Worm (Caenorhabditis elegans) whole organism, L4 larva: Measurements from ENCODE around the gene C28C12.11.

Experiments used
- F10B5.3 ChIP-seq: sonication (generic microtip); optimal IDR thresholded peaks from 2 replicates; lab custom pipeline; 2016; ENCODE audit warnings: mild to moderate bottlenecking, missing genetic modification characterization, missing compliant biosample characterization
- F26F4.8 ChIP-seq: fragments of 200-800 bp; sonication (Bioruptor generic); conservative IDR thresholded peaks from 2 replicates; pipeline ENCODE4 v1.3.6; 2022; ENCODE audit warnings: missing genetic modification characterization, missing compliant biosample characterization
- F37D6.2 ChIP-seq: sonication (generic microtip); optimal IDR thresholded peaks from 2 replicates; lab custom pipeline; 2016; ENCODE audit warnings: mild to moderate bottlenecking, missing genetic modification characterization, missing compliant biosample characterization
- R02D3.7 ChIP-seq: fragments of 150-350 bp; sonication (generic microtip); optimal IDR thresholded peaks from 3 replicates; lab custom pipeline; 2014; ENCODE audit warnings: missing biosample characterization, missing genetic modification characterization
- Y105C5A.15 ChIP-seq: fragments of 200-800 bp; sonication (Bioruptor generic); IDR thresholded peaks from 2 replicates; pipeline ENCODE4 v1.3.6; 2022; ENCODE audit warnings: missing genetic modification characterization, missing compliant biosample characterization
- Y48G9A.11 ChIP-seq: fragments of 200-800 bp; sonication (Bioruptor generic); IDR thresholded peaks from 2 replicates; pipeline ENCODE4 v1.3.6; 2022; ENCODE audit warnings: missing genetic modification reagents, missing genetic modification characterization, missing compliant biosample characterization
- aha-1 ChIP-seq: fragments of 150-350 bp; peaks from one replicate; lab custom pipeline; 2014; ENCODE audit warnings: missing biosample characterization, missing genetic modification characterization
- ceh-44 ChIP-seq: fragments of 200-800 bp; sonication (Bioruptor generic); IDR thresholded peaks from 2 replicates; pipeline ENCODE4 v1.3.6; 2022; ENCODE audit warnings: missing genetic modification reagents, missing genetic modification characterization, missing compliant biosample characterization
- ceh-82 ChIP-seq: sonication (generic microtip); optimal IDR thresholded peaks from 2 replicates; lab custom pipeline; 2017; ENCODE audit warnings: missing biosample characterization, missing genetic modification characterization
- ctbp-1 ChIP-seq: fragments of 200-800 bp; sonication (Bioruptor generic); IDR thresholded peaks from 2 replicates; pipeline ENCODE4 v1.3.6; 2022; ENCODE audit warnings: missing genetic modification reagents, missing genetic modification characterization, missing compliant biosample characterization
- daf-16 ChIP-seq, 3 experiments: sonication (generic microtip); optimal IDR thresholded peaks; 2 replicates each; lab custom pipeline; 2016 to 2017; ENCODE audit warnings: missing genetic modification characterization in 3 of 3, missing genetic modification reagents in 3 of 3, mild to moderate bottlenecking in 2 of 3, missing compliant biosample characterization in 2 of 3, missing biosample characterization in 1 of 3, moderate library complexity in 1 of 3
- daf-8 ChIP-seq: fragments of 200-800 bp; sonication (Bioruptor generic); IDR thresholded peaks from 2 replicates; pipeline ENCODE4 v1.3.6; 2022; ENCODE audit warnings: missing genetic modification characterization, missing compliant biosample characterization
- dmd-6 ChIP-seq: fragments of 200-800 bp; sonication (Bioruptor generic); IDR thresholded peaks from 2 replicates; pipeline ENCODE4 v1.3.6; 2022; ENCODE audit warnings: missing genetic modification reagents, missing genetic modification characterization, missing compliant biosample characterization
- dmd-8 ChIP-seq: fragments of 200-800 bp; sonication (Bioruptor generic); IDR thresholded peaks from 2 replicates; pipeline ENCODE4 v1.3.6; 2022; ENCODE audit warnings: missing genetic modification characterization, missing compliant biosample characterization
- dmd-9 ChIP-seq: fragments of 200-800 bp; sonication (Bioruptor generic); IDR thresholded peaks from 2 replicates; pipeline ENCODE4 v1.3.6; 2022; ENCODE audit warnings: missing genetic modification reagents, missing genetic modification characterization, missing compliant biosample characterization
- egl-27 ChIP-seq: sonication (generic microtip); optimal IDR thresholded peaks from 3 replicates; lab custom pipeline; 2017; ENCODE audit warnings: missing biosample characterization, missing genetic modification reagents, missing genetic modification characterization
- egl-43 ChIP-seq: fragments of 200-800 bp; sonication (Bioruptor generic); IDR thresholded peaks from 2 replicates; pipeline ENCODE4 v1.3.6; 2022; ENCODE audit warnings: missing genetic modification reagents, missing genetic modification characterization, missing compliant biosample characterization
- fkh-10 ChIP-seq: fragments of 150-350 bp; optimal IDR thresholded peaks from 2 replicates; lab custom pipeline; 2014; ENCODE audit warnings: missing biosample characterization, missing genetic modification reagents, missing genetic modification characterization
- gei-8 ChIP-seq: fragments of 200-800 bp; sonication (Bioruptor generic); optimal IDR thresholded peaks from 2 replicates; lab custom pipeline; 2018; ENCODE audit warnings: mild to moderate bottlenecking, missing genetic modification characterization, missing compliant biosample characterization
- hif-1 ChIP-seq, 2 experiments: sonication (generic microtip); optimal IDR thresholded peaks; 2 replicates each; lab custom pipeline; 2016 to 2017; ENCODE audit warnings: missing compliant biosample characterization in 2 of 2, missing genetic modification characterization in 2 of 2, missing genetic modification reagents in 2 of 2, missing genotype in 2 of 2, mild to moderate bottlenecking in 1 of 2
- hmg-1.1 ChIP-seq: fragments of 200-800 bp; sonication (Bioruptor generic); IDR thresholded peaks from 2 replicates; pipeline ENCODE4 v1.3.6; 2022; ENCODE audit warnings: missing genetic modification reagents, missing genetic modification characterization, missing compliant biosample characterization
- lin-13 ChIP-seq: fragments of 150-350 bp; optimal IDR thresholded peaks from 2 replicates; lab custom pipeline; 2014; ENCODE audit warnings: missing biosample characterization, missing genetic modification reagents, missing genetic modification characterization
- lin-15B ChIP-seq: fragments of 150-350 bp; sonication (generic microtip); optimal IDR thresholded peaks from 3 replicates; lab custom pipeline; 2014; ENCODE audit warnings: missing biosample characterization, missing genetic modification characterization
- lin-38 ChIP-seq: fragments of 200-800 bp; sonication (Bioruptor generic); IDR thresholded peaks from 2 replicates; pipeline ENCODE4 v1.3.6; 2022; ENCODE audit warnings: missing genetic modification reagents, missing genetic modification characterization, missing compliant biosample characterization
- lin-39 ChIP-seq: fragments of 150-350 bp; optimal IDR thresholded peaks from 2 replicates; lab custom pipeline; 2014; ENCODE audit warnings: missing biosample characterization, missing genetic modification reagents, missing genetic modification characterization
- mdl-1 ChIP-seq, 2 experiments: fragments of 150-350 bp in 1 of 2; sonication (generic microtip) in 1 of 2; optimal IDR thresholded peaks; 2 replicates each; lab custom pipeline; 2014 to 2017; ENCODE audit warnings: missing biosample characterization in 2 of 2, missing genetic modification characterization in 2 of 2
- mep-1 ChIP-seq: fragments of 150-350 bp; sonication (generic microtip); optimal IDR thresholded peaks from 3 replicates; lab custom pipeline; 2014; ENCODE audit warnings: missing biosample characterization, missing genetic modification characterization
- nhr-102 ChIP-seq: sonication (generic microtip); optimal IDR thresholded peaks from 2 replicates; lab custom pipeline; 2016; ENCODE audit warnings: mild to moderate bottlenecking, missing genetic modification characterization, moderate library complexity, missing compliant biosample characterization
- nhr-111 ChIP-seq: fragments of 200-800 bp; sonication (Bioruptor generic); optimal IDR thresholded peaks from 2 replicates; lab custom pipeline; 2018; ENCODE audit warnings: mild to moderate bottlenecking, missing genetic modification characterization, missing compliant biosample characterization
- nhr-237 ChIP-seq: sonication (generic microtip); optimal IDR thresholded peaks from 2 replicates; lab custom pipeline; 2017; ENCODE audit warnings: missing biosample characterization, missing genetic modification characterization
- nhr-25 ChIP-seq: sonication (generic microtip); optimal IDR thresholded peaks from 2 replicates; lab custom pipeline; 2017; ENCODE audit warnings: missing genetic modification characterization, mild to moderate bottlenecking, missing compliant biosample characterization, antibody characterized with exemption, moderate library complexity, borderline replicate concordance; ENCODE audit not compliant: insufficient read depth
- nhr-28 ChIP-seq: fragments of 150-350 bp; optimal IDR thresholded peaks from 2 replicates; lab custom pipeline; 2014; ENCODE audit warnings: missing biosample characterization, missing genetic modification characterization
- nhr-42 ChIP-seq: fragments of 200-800 bp; sonication (Bioruptor generic); IDR thresholded peaks from 2 replicates; pipeline ENCODE4 v1.3.6; 2022; ENCODE audit warnings: missing genetic modification characterization, missing compliant biosample characterization
- nhr-77 ChIP-seq: fragments of 150-350 bp; optimal IDR thresholded peaks from 2 replicates; lab custom pipeline; 2014; ENCODE audit warnings: missing biosample characterization, missing genetic modification characterization
- php-3 ChIP-seq: fragments of 200-800 bp; sonication (Bioruptor generic); IDR thresholded peaks from 2 replicates; pipeline ENCODE4 v1.3.6; 2022; ENCODE audit warnings: missing genetic modification reagents, missing genetic modification characterization, missing compliant biosample characterization
- saeg-2 ChIP-seq: fragments of 200-800 bp; sonication (Bioruptor generic); IDR thresholded peaks from 2 replicates; pipeline ENCODE4 v1.3.6; 2022; ENCODE audit warnings: missing genetic modification reagents, missing genetic modification characterization, missing compliant biosample characterization
- set-16 ChIP-seq: fragments of 200-800 bp; sonication (Bioruptor generic); IDR thresholded peaks from 2 replicates; pipeline ENCODE4 v1.3.6; 2022; ENCODE audit warnings: missing genetic modification reagents, missing genetic modification characterization, missing compliant biosample characterization
- snpc-4 ChIP-seq: fragments of 150-350 bp; optimal IDR thresholded peaks from 2 replicates; lab custom pipeline; 2014; ENCODE audit warnings: missing biosample characterization, missing genetic modification characterization
- spr-3 ChIP-seq: fragments of 200-800 bp; sonication (Bioruptor generic); optimal IDR thresholded peaks from 2 replicates; lab custom pipeline; 2018; ENCODE audit warnings: mild to moderate bottlenecking, missing genetic modification characterization, missing compliant biosample characterization
- tra-1 ChIP-seq: fragments of 200-800 bp; sonication (Bioruptor generic); IDR thresholded peaks from 2 replicates; pipeline ENCODE4 v1.3.6; 2022; ENCODE audit warnings: missing genetic modification reagents, missing genetic modification characterization, missing compliant biosample characterization
- unc-130 ChIP-seq: sonication (generic microtip); optimal IDR thresholded peaks from 2 replicates; lab custom pipeline; 2016; ENCODE audit warnings: missing genetic modification reagents, missing genetic modification characterization, missing compliant biosample characterization
- unc-39 ChIP-seq: sonication (generic microtip); optimal IDR thresholded peaks from 2 replicates; lab custom pipeline; 2017; ENCODE audit warnings: missing biosample characterization, missing genetic modification characterization
- vab-7 ChIP-seq: fragments of 200-800 bp; sonication (Bioruptor generic); IDR thresholded peaks from 2 replicates; pipeline ENCODE4 v1.3.6; 2022; ENCODE audit warnings: missing genetic modification reagents, missing genetic modification characterization, missing compliant biosample characterization
- zfp-3 ChIP-seq: fragments of 200-800 bp; sonication (Bioruptor generic); conservative IDR thresholded peaks from 2 replicates; pipeline ENCODE4 v1.3.6; 2022; ENCODE audit warnings: missing genetic modification reagents, missing genetic modification characterization, missing compliant biosample characterization
- ztf-7 ChIP-seq: fragments of 150-350 bp; optimal IDR thresholded peaks from 2 replicates; lab custom pipeline; 2014; ENCODE audit warnings: missing biosample characterization, missing genetic modification characterization

Gene C28C12.11

ce11 chrIV:8428492-8428891 lies 45.4 kb upstream of the C28C12.11 start (continued):
- TF ChIP-seq gei-8 (GFP tag; lab: Kevin White, UChicago) = no peak
- TF ChIP-seq nhr-102 = peak; percentile 91
- no peak for TF ChIP-seq set-16 (GFP tag; lab: Robert Waterston, UW)
- TF ChIP-seq egl-43 (GFP tag; lab: Robert Waterston, UW) = no peak; the same call in 1 of the 2 replicates
- TF ChIP-seq mdl-1 (tag; optimal IDR thresholded peaks at IDR 0.05; lab: Kevin White, UChicago) = peak; percentile 11 to 25
- TF ChIP-seq hmg-1.1 = peak; percentile 89
- peak; percentile 59 for TF ChIP-seq tra-1 (GFP tag; lab: Robert Waterston, UW)
- TF ChIP-seq fkh-10 (GFP tag; lab: Kevin White, UChicago) = peak; percentile 17
- peak; percentile 90 for TF ChIP-seq unc-130 (GFP tag; lab: Kevin White, UChicago)
- no peak for TF ChIP-seq daf-8
- peak; percentile 100 for TF ChIP-seq ceh-44 (GFP tag; lab: Robert Waterston, UW)
- TF ChIP-seq aha-1 (tag; lab: Kevin White, UChicago) = peak; percentile 73
- peak; percentile 65 for TF ChIP-seq ztf-7 (tag; lab: Kevin White, UChicago)
- TF ChIP-seq unc-39 (tag; lab: Kevin White, UChicago) = no peak
- no peak for TF ChIP-seq egl-27 (tag; lab: Kevin White, UChicago)
- TF ChIP-seq mep-1 (tag; lab: Kevin White, UChicago) = no peak
- peak; percentile 86 for TF ChIP-seq F10B5.3 (tag; lab: Kevin White, UChicago)
- peak; percentile 59; the same call in 1 of the 2 replicates for TF ChIP-seq dmd-9 (GFP tag; lab: Robert Waterston, UW)
- TF ChIP-seq nhr-28 (tag; lab: Kevin White, UChicago) = peak; percentile 88

- TF ChIP-seq F26F4.8 = no peak
- TF ChIP-seq dmd-6 (GFP tag; lab: Robert Waterston, UW) = peak; percentile 68
- peak; percentile 73 for TF ChIP-seq dmd-8
- no peak for TF ChIP-seq nhr-77 (tag; lab: Kevin White, UChicago)
- TF ChIP-seq vab-7 (GFP tag; lab: Robert Waterston, UW) = peak; percentile 49
- no peak; the same call in 1 of the 2 replicates for TF ChIP-seq dmd-9 (GFP tag; lab: Robert Waterston, UW)
- TF ChIP-seq set-16 (GFP tag; lab: Robert Waterston, UW) = peak; percentile 31; the same call in 1 of the 2 replicates
- peak in 1 of 2 experiments; percentile 53 for TF ChIP-seq daf-16 (GFP tag; optimal IDR thresholded peaks at IDR 0.05; lab: Kevin White, UChicago)
- TF ChIP-seq daf-16 (tag; optimal IDR thresholded peaks at IDR 0.05; lab: Kevin White, UChicago) = peak; percentile 73
- TF ChIP-seq R02D3.7 (tag; lab: Kevin White, UChicago) = no peak
- no peak for TF ChIP-seq ceh-82 (tag; lab: Kevin White, UChicago)
- peak; percentile 41; the same call in 1 of the 2 replicates for TF ChIP-seq ctbp-1
- peak in 1 of 2 experiments; percentile 29 for TF ChIP-seq hif-1 (tag; optimal IDR thresholded peaks at IDR 0.05; lab: Kevin White, UChicago)
- peak; percentile 92 for TF ChIP-seq nhr-42 (GFP tag; lab: Robert Waterston, UW)
- TF ChIP-seq F37D6.2 (tag; lab: Kevin White, UChicago) = peak; percentile 20
- TF ChIP-seq gei-8 (GFP tag; lab: Kevin White, UChicago) = no peak
- peak; percentile 42 for TF ChIP-seq spr-3 (GFP tag; lab: Kevin White, UChicago)
- no peak for TF ChIP-seq nhr-25 (tag; lab: Kevin White, UChicago)
- TF ChIP-seq lin-39 (tag; lab: Kevin White, UChicago) = peak; percentile 73
- peak; percentile 53 for TF ChIP-seq lin-38 (GFP tag; lab: Robert Waterston, UW)
- TF ChIP-seq php-3 (GFP tag; lab: Robert Waterston, UW) = peak; percentile 65
- TF ChIP-seq mep-1 (tag; lab: Kevin White, UChicago) = peak; percentile 58
- peak; percentile 78; the same call in 1 of the 2 replicates for TF ChIP-seq saeg-2 (GFP tag; lab: Robert Waterston, UW)
- peak; percentile 55 for TF ChIP-seq lin-13 (GFP tag; lab: Kevin White, UChicago)
- TF ChIP-seq fkh-10 (GFP tag; lab: Kevin White, UChicago) = no peak
- peak; percentile 45 for TF ChIP-seq snpc-4 (tag; lab: Kevin White, UChicago)
- peak; percentile 78 for TF ChIP-seq hmg-1.1
- TF ChIP-seq nhr-237 (tag; lab: Kevin White, UChicago) = no peak
- no peak for TF ChIP-seq ztf-7 (tag; lab: Kevin White, UChicago)
- TF ChIP-seq Y105C5A.15 (GFP tag; lab: Robert Waterston, UW) = peak; percentile 95
- TF ChIP-seq nhr-111 (GFP tag; lab: Kevin White, UChicago) = peak; percentile 27
- no peak for TF ChIP-seq egl-27 (tag; lab: Kevin White, UChicago)
- TF ChIP-seq lin-15B (tag; lab: Kevin White, UChicago) = peak; percentile 2
- peak; percentile 36 for TF ChIP-seq Y48G9A.11 (GFP tag; lab: Robert Waterston, UW)
- TF ChIP-seq nhr-28 (tag; lab: Kevin White, UChicago) = peak; percentile 59
- peak; percentile 71; the same call in 1 of the 2 replicates for TF ChIP-seq zfp-3
Measured at ce11 chrIV:8431567-8432458, 42.0 kb upstream of the C28C12.11 start.
